Worm (Caenorhabditis elegans): ENCODE data around the gene F02C9.2.

F02C9.2 gene

ce11 chrV:3107450-3107849, 26.1 kb upstream of the F02C9.2 start, which contains the start of gene str-68:
Gene str-68, minus strand, starts transcription at chrV:3107550.
- no peak for TF ChIP-seq nhr-77 (tag; optimal IDR thresholded peaks at IDR 0.05)
- TF ChIP-seq lin-15B (tag; optimal IDR thresholded peaks at IDR 0.05) = no peak
- no peak for TF ChIP-seq nhr-23 (tag; optimal IDR thresholded peaks at IDR 0.05)
- no peak for TF ChIP-seq nhr-11 (tag; optimal IDR thresholded peaks at IDR 0.05)
- TF ChIP-seq nhr-237 (tag; optimal IDR thresholded peaks at IDR 0.05) = no peak
- TF ChIP-seq elt-1 (tag; optimal IDR thresholded peaks at IDR 0.05) = no peak
- TF ChIP-seq aly-2 (tag; optimal IDR thresholded peaks at IDR 0.05) = no peak
- no peak for TF ChIP-seq mdl-1 (tag; optimal IDR thresholded peaks at IDR 0.05)
- no peak for TF ChIP-seq zag-1 (tag; optimal IDR thresholded peaks at IDR 0.05)
- TF ChIP-seq ama-1 (optimal IDR thresholded peaks at IDR 0.05) = no peak
- no peak for TF ChIP-seq elt-2 (tag; optimal IDR thresholded peaks at IDR 0.05)
- TF ChIP-seq ceh-16 (tag; optimal IDR thresholded peaks at IDR 0.05) = no peak
- TF ChIP-seq pqm-1 (tag; optimal IDR thresholded peaks at IDR 0.05) = no peak
- TF ChIP-seq unc-39 (tag; optimal IDR thresholded peaks at IDR 0.05) = no peak
- TF ChIP-seq skn-1 (tag; optimal IDR thresholded peaks at IDR 0.05) = no peak
- no peak for TF ChIP-seq fkh-2 (tag; optimal IDR thresholded peaks at IDR 0.05)
- TF ChIP-seq ceh-82 (tag; optimal IDR thresholded peaks at IDR 0.05) = no peak
- no peak for TF ChIP-seq egl-27 (tag; optimal IDR thresholded peaks at IDR 0.05)
- no peak for TF ChIP-seq tbx-2 (tag; optimal IDR thresholded peaks at IDR 0.05)
- no peak for TF ChIP-seq ztf-11 (tag; optimal IDR thresholded peaks at IDR 0.05)

ce11 chrV:3112198-3112597, 21.3 kb upstream of the F02C9.2 start:
- TF ChIP-seq zag-1 (tag; optimal IDR thresholded peaks at IDR 0.05) (no peak), elt-2 (tag; optimal IDR thresholded peaks at IDR 0.05) (peak; percentile 17)

- TF ChIP-seq unc-39 (tag; optimal IDR thresholded peaks at IDR 0.05) (no peak), fkh-10 (GFP tag; optimal IDR thresholded peaks at IDR 0.05) (no peak), hmg-11 (tag; optimal IDR thresholded peaks at IDR 0.05) (no peak), fos-1 (tag; optimal IDR thresholded peaks at IDR 0.05) (no peak), ztf-4 (tag; optimal IDR thresholded peaks at IDR 0.05) (no peak), nfya-1 (tag; optimal IDR thresholded peaks at IDR 0.05; ENCODE audit: insufficient read depth) (no peak), ceh-16 (tag; optimal IDR thresholded peaks at IDR 0.05) (no peak), nhr-77 (tag; optimal IDR thresholded peaks at IDR 0.05) (no peak), snpc-4 (tag; optimal IDR thresholded peaks at IDR 0.05) (no peak), ceh-28 (tag; optimal IDR thresholded peaks at IDR 0.05) (no peak), nhr-43 (tag; optimal IDR thresholded peaks at IDR 0.05; ENCODE audit: poor library complexity, severe bottlenecking) (no peak), ZK546.5 (tag; optimal IDR thresholded peaks at IDR 0.05) (no peak), ceh-9 (tag; optimal IDR thresholded peaks at IDR 0.05) (no peak), lsy-12 (tag; optimal IDR thresholded peaks at IDR 0.05) (no peak), aly-2 (tag; optimal IDR thresholded peaks at IDR 0.05) (no peak), elt-1 (tag; optimal IDR thresholded peaks at IDR 0.05) (no peak), nhr-11 (tag; optimal IDR thresholded peaks at IDR 0.05) (no peak), nhr-76 (tag; optimal IDR thresholded peaks at IDR 0.05) (no peak), mdl-1 (tag; optimal IDR thresholded peaks at IDR 0.05) (no peak), nhr-23 (tag; optimal IDR thresholded peaks at IDR 0.05) (no peak)
Measured at ce11 chrV:3113751-3114150, 19.8 kb upstream of the F02C9.2 start, which contains the start of gene Y73C8C.8. Gene Y73C8C.8, minus strand, starts transcription at chrV:3113851.

ce11 chrV:3114973-3115372, 18.5 kb upstream of the F02C9.2 start, which contains the start of gene Y73C8C.3:
Gene Y73C8C.3, plus strand, starts transcription at chrV:3115273.
- TF ChIP-seq nhr-76 (tag; optimal IDR thresholded peaks at IDR 0.05) = no peak
- no peak for TF ChIP-seq daf-12 (tag; optimal IDR thresholded peaks at IDR 0.05)
- TF ChIP-seq elt-1 (tag; optimal IDR thresholded peaks at IDR 0.05) = no peak
- no peak for TF ChIP-seq nhr-43 (tag; optimal IDR thresholded peaks at IDR 0.05; ENCODE audit: poor library complexity, severe bottlenecking)
- TF ChIP-seq nhr-237 (tag; optimal IDR thresholded peaks at IDR 0.05) = no peak
- no peak for TF ChIP-seq fkh-2 (tag; optimal IDR thresholded peaks at IDR 0.05)
- no peak for TF ChIP-seq nhr-28 (tag; optimal IDR thresholded peaks at IDR 0.05)
- TF ChIP-seq aly-2 (tag; optimal IDR thresholded peaks at IDR 0.05) = no peak
- TF ChIP-seq ceh-82 (tag; optimal IDR thresholded peaks at IDR 0.05) = no peak
- TF ChIP-seq snpc-4 (tag; optimal IDR thresholded peaks at IDR 0.05) = no peak
- TF ChIP-seq nhr-77 (tag; optimal IDR thresholded peaks at IDR 0.05) = no peak

- TF ChIP-seq nhr-43 (tag; optimal IDR thresholded peaks at IDR 0.05; ENCODE audit: poor library complexity, severe bottlenecking) (no peak), pqm-1 (tag; optimal IDR thresholded peaks at IDR 0.05) (peak; percentile 42), ztf-4 (tag; optimal IDR thresholded peaks at IDR 0.05) (no peak), nhr-77 (tag; optimal IDR thresholded peaks at IDR 0.05) (no peak), elt-2 (tag; optimal IDR thresholded peaks at IDR 0.05) (peak; percentile 55), skn-1 (tag; optimal IDR thresholded peaks at IDR 0.05) (no peak), fkh-10 (GFP tag; optimal IDR thresholded peaks at IDR 0.05) (no peak)
Measured at ce11 chrV:3118167-3118566, 15.3 kb upstream of the F02C9.2 start, which contains the start of gene clec-210. Gene clec-210, plus strand, starts transcription at chrV:3118377.

All from whole organism, L3 larva.